Fruit fly (Drosophila melanogaster): ENCODE data around the gene Mfe2.
A peak's percentile ranks its signal among the peaks of the same experiment; 100 is the strongest.

Gene Mfe2

dm6 chrX:16313078-16313875 is 42.5 kb downstream of the Mfe2 start, which contains the start of the genes CG9915 and SWIP:
Gene CG9915, minus strand, starts transcription at chrX:16313138.
Gene SWIP, plus strand, starts transcription at chrX:16313709.
- TF ChIP-seq fkh (GFP tag; optimal IDR thresholded peaks at IDR 0.05) = peak; percentile 53
- no peak for TF ChIP-seq CG11762 (GFP tag; optimal IDR thresholded peaks at IDR 0.05; ENCODE audit: insufficient read depth)
- TF ChIP-seq ss (GFP tag; optimal IDR thresholded peaks at IDR 0.05) = no peak
- no peak for TF ChIP-seq vri (GFP tag; optimal IDR thresholded peaks at IDR 0.05)
- TF ChIP-seq Sox102F (GFP tag; optimal IDR thresholded peaks at IDR 0.05) = no peak
- TF ChIP-seq CG3032 (tag; optimal IDR thresholded peaks at IDR 0.05) = peak; percentile 7
- no peak for TF ChIP-seq dsx (GFP tag; optimal IDR thresholded peaks at IDR 0.05; ENCODE audit: poor library complexity, severe bottlenecking)
- TF ChIP-seq fd85E (GFP tag; optimal IDR thresholded peaks at IDR 0.05) = no peak
- no peak for TF ChIP-seq CG4318 (GFP tag; optimal IDR thresholded peaks at IDR 0.05)
- TF ChIP-seq esn (GFP tag; optimal IDR thresholded peaks at IDR 0.05) = peak; percentile 23
- no peak for TF ChIP-seq Blimp-1 (GFP tag; optimal IDR thresholded peaks at IDR 0.05)
- TF ChIP-seq acj6 (GFP tag; optimal IDR thresholded peaks at IDR 0.05) = no peak
- no peak for TF ChIP-seq Lpt (GFP tag; optimal IDR thresholded peaks at IDR 0.05)
- TF ChIP-seq CG15336 (GFP tag; IDR thresholded peaks at IDR 0.05) = no peak
- peak; percentile 74 for TF ChIP-seq Eip78C (GFP tag)

- TF ChIP-seq Sox14 (GFP tag; optimal IDR thresholded peaks at IDR 0.05) = peak; percentile 71
- peak; percentile 85 for TF ChIP-seq pdm3 (GFP tag; optimal IDR thresholded peaks at IDR 0.05)
- peak; percentile 60 for TF ChIP-seq Sox15 (GFP tag; optimal IDR thresholded peaks at IDR 0.05)
- TF ChIP-seq Ets96B (tag; optimal IDR thresholded peaks at IDR 0.05) = peak; percentile 74
- peak; percentile 44 for TF ChIP-seq CG6808 (GFP tag; optimal IDR thresholded peaks at IDR 0.05)
- peak; percentile 82 for TF ChIP-seq CG10669 (GFP tag; optimal IDR thresholded peaks at IDR 0.05)
- peak; percentile 75 for TF ChIP-seq CG15336 (GFP tag; IDR thresholded peaks at IDR 0.05)
- TF ChIP-seq CG1621 (tag; optimal IDR thresholded peaks at IDR 0.05) = peak; percentile 52
- peak; percentile 86 for TF ChIP-seq CG10631 (GFP tag; optimal IDR thresholded peaks at IDR 0.05)
- peak; percentile 22 for TF ChIP-seq CG6276 (GFP tag; optimal IDR thresholded peaks at IDR 0.05)
- TF ChIP-seq CG3032 (tag; optimal IDR thresholded peaks at IDR 0.05) = peak; percentile 76
- TF ChIP-seq Met (GFP tag; optimal IDR thresholded peaks at IDR 0.05) = no peak
- TF ChIP-seq ss (GFP tag; optimal IDR thresholded peaks at IDR 0.05) = peak; percentile 6 to 54
- TF ChIP-seq vri (GFP tag; optimal IDR thresholded peaks at IDR 0.05) = peak; percentile 87
- TF ChIP-seq eg (GFP tag; IDR thresholded peaks at IDR 0.05) = peak; percentile 78; the same call in 2 of the 3 replicates
- peak; percentile 79 for TF ChIP-seq Hr4 (GFP tag; optimal IDR thresholded peaks at IDR 0.05)
- peak; percentile 82 for TF ChIP-seq CG6163 (GFP tag; IDR thresholded peaks at IDR 0.05)
- peak; percentile 45 for TF ChIP-seq dac (GFP tag; optimal IDR thresholded peaks at IDR 0.05)
- TF ChIP-seq CG6792 (GFP tag; optimal IDR thresholded peaks at IDR 0.05) = peak; percentile 69
- peak; percentile 67 for TF ChIP-seq CG8632 (GFP tag; optimal IDR thresholded peaks at IDR 0.05)
- TF ChIP-seq CG11902 (GFP tag; optimal IDR thresholded peaks at IDR 0.05) = peak; percentile 51
- no peak for TF ChIP-seq Sox102F (GFP tag; optimal IDR thresholded peaks at IDR 0.05)
- TF ChIP-seq CG11762 (GFP tag; optimal IDR thresholded peaks at IDR 0.05; ENCODE audit: insufficient read depth) = peak; percentile 69
- TF ChIP-seq cyc (GFP tag; optimal IDR thresholded peaks at IDR 0.05) = peak; percentile 64
- TF ChIP-seq CG31627 (GFP tag; optimal IDR thresholded peaks at IDR 0.05) = peak; percentile 65
- peak; percentile 70 for TF ChIP-seq esn (GFP tag; optimal IDR thresholded peaks at IDR 0.05)
- TF ChIP-seq CG3919 (GFP tag; optimal IDR thresholded peaks at IDR 0.05) = no peak
- 0 out of 2 replicates have a peak, but pooled peaks have one; percentile 44 for TF ChIP-seq CG11294 (GFP tag; IDR thresholded peaks at IDR 0.05)
- peak; percentile 57 for TF ChIP-seq CG8319 (GFP tag; optimal IDR thresholded peaks at IDR 0.05)
- peak; percentile 83 for TF ChIP-seq net (GFP tag; optimal IDR thresholded peaks at IDR 0.05)
- TF ChIP-seq acj6 (GFP tag; optimal IDR thresholded peaks at IDR 0.05) = peak; percentile 82
- TF ChIP-seq Blimp-1 (GFP tag; optimal IDR thresholded peaks at IDR 0.05) = no peak
- TF ChIP-seq Ets21C (GFP tag; optimal IDR thresholded peaks at IDR 0.05) = peak; percentile 50
- TF ChIP-seq Lpt (GFP tag; optimal IDR thresholded peaks at IDR 0.05) = peak; percentile 72
- no peak for TF ChIP-seq achi (GFP tag; optimal IDR thresholded peaks at IDR 0.05)
- peak; percentile 77 for TF ChIP-seq CG32006 (GFP tag; optimal IDR thresholded peaks at IDR 0.05)
- TF ChIP-seq Eip78C (GFP tag) = peak; percentile 95
- TF ChIP-seq spab (GFP tag; optimal IDR thresholded peaks at IDR 0.05) = peak; percentile 58
- peak; percentile 58 for TF ChIP-seq CG4318 (GFP tag; optimal IDR thresholded peaks at IDR 0.05)
- TF ChIP-seq fd85E (GFP tag; optimal IDR thresholded peaks at IDR 0.05) = peak; percentile 10
- TF ChIP-seq Gug (GFP tag; IDR thresholded peaks at IDR 0.05) = peak; percentile 76
- peak; percentile 42 for TF ChIP-seq lz (GFP tag; optimal IDR thresholded peaks at IDR 0.05)
These were observed 48.3 kb downstream of the Mfe2 start for dm6 chrX:16318858-16319557.
